Worm (Caenorhabditis elegans): ENCODE measurements around the gene sri-77.
"Not testable (repeated sequence)": the region's sequence is repeated elsewhere in the genome, so short reads cannot be mapped to it uniquely, and the experiment has no call there.

The sri-77 gene

DNA sequence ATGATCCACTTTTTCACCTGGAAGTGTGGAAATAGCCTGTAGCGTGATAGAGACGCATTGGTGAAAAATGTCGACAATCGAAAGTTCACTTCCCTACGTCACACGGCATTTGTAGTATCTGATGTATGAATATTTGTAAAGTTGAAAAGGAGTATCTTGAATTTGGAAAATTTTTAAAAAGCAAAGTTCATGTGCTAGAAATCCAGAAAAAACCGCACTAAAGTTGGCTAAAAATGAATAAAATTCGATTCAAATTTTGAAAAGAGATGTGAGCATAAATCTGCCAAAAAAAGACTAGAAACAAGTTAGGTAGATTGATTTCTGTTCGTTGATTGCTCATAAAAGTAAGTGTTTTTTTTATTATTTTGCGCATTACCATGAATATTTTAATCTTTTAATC, 22.2 kb downstream of the sri-77 start, which contains the start of gene sri-74:
sri-74 (minus strand) TSS at position 101 of the 400 bp plus-strand sequence.
- no peak for TF ChIP-seq him-1 (tag; optimal IDR thresholded peaks at IDR 0.05)
- no peak for TF ChIP-seq dao-5 (tag; optimal IDR thresholded peaks at IDR 0.05)
- TF ChIP-seq W03F9.2 (tag; optimal IDR thresholded peaks at IDR 0.05), result no peak

DNA sequence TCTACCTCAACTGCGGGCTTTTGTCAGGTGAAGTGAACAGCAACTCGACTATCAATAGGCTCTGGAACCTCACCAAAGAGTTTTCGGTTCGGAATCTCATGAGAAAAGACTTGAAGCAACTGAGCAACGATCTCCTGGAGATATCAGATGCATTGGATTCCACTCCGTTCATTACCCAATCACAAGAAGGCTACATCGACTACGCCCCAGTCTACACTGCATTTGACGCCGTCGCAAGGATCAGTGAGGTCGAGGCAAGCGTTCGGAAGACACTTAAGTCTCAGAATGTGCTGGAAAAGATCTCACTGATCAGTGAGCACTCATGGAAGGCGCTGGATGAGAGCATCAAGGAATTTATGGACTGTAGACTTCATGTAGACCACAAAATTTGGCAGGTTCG, 27.0 kb downstream of the sri-77 start:
- TF ChIP-seq W03F9.2 (tag; optimal IDR thresholded peaks at IDR 0.05) (no peak), him-1 (tag; optimal IDR thresholded peaks at IDR 0.05) (no peak), dao-5 (tag; optimal IDR thresholded peaks at IDR 0.05) (no peak)

DNA sequence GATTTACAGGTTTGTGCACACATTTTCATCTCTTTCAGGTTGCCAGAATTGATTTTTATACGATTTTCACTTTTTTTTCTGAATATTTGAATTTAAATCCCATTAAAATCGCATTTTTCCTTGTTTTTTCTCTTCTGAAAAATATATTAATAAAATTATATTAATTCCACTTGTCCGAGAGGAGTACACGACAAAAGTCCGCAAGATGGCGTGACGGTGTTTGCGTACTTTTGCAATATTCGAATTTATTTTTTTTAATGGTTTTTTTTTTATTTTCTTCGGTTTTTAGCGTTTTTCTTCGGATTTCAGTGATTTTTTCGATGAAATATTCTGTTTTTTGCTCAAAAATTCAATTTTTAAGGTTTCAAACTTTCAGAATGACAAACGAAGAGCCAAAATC, 40.3 kb downstream of the sri-77 start, which contains the start of gene usp-39:
usp-39 (plus strand) TSS at position 377 of the 400 bp plus-strand sequence.
- TF ChIP-seq W03F9.2 (tag; optimal IDR thresholded peaks at IDR 0.05) (peak; percentile 86), him-1 (tag; optimal IDR thresholded peaks at IDR 0.05) (peak; percentile 52), dao-5 (tag; optimal IDR thresholded peaks at IDR 0.05) (no peak)

DNA sequence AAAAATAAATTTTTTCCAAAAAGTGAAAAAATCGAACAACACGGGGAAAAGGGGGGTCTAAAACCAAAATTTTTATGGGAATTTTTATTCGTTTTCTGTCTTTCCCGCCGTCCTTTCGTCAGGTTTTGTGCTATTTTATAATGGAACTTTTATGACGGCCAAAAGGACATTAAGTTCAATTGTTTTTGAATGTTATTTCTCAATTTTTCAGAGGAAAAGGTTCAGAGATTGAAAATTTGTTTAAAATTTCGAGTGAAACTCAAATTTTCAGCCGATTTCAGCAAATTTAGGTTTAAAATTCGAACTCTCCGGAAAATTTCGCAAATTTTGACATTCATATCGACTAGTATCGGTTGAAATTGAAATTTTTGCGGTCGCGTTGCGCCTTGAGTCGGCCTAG, 41.2 kb downstream of the sri-77 start, which contains the start of gene nep-18:
nep-18 (minus strand) TSS at position 101 of the 400 bp plus-strand sequence.
- TF ChIP-seq him-1 (tag; optimal IDR thresholded peaks at IDR 0.05) (no peak), W03F9.2 (tag; optimal IDR thresholded peaks at IDR 0.05) (no peak), dao-5 (tag; optimal IDR thresholded peaks at IDR 0.05) (no peak)

DNA sequence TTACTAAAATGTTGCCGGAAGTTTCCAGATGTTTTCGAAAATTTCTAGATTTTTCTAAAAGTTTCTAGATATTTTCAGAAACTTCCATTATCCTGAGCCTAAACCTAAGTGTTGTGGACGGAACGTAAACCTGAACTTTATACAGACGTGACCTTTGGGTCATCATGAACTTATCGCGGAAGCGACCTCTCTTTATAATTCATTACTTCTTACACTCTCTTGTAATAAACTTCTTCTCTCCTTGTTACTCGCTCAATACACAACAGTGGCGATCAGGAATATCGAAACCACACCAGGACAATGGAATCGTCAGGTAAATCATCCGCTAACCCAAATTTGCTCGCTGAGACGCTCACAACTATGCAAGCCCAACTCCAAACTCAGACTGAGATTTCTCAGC, 51.6 kb downstream of the sri-77 start, which contains the start of gene K02F6.1:
K02F6.1 (plus strand) TSS at position 301 of the 400 bp plus-strand sequence.
- TF ChIP-seq him-1, W03F9.2, dao-5 (tag; optimal IDR thresholded peaks at IDR 0.05): not testable (repeated sequence)

Data from whole organism, L4/young adult.